Fruit fly (Drosophila melanogaster): ENCODE results near the gene CG8312.

Gene CG8312

dm6 chr3R:9618331-9618730, 27.2 kb downstream of the CG8312 start:
- TF ChIP-seq CG8301 (tag; optimal IDR thresholded peaks at IDR 0.05): peak; percentile 82
- TF ChIP-seq CG8159 (tag; optimal IDR thresholded peaks at IDR 0.05): peak; percentile 56
- peak; percentile 77 for TF ChIP-seq CG14655 (GFP tag; optimal IDR thresholded peaks at IDR 0.05)
- TF ChIP-seq CG9948 (tag; optimal IDR thresholded peaks at IDR 0.05): peak; percentile 51
- TF ChIP-seq CG34367 (tag; optimal IDR thresholded peaks at IDR 0.05): no peak
- peak; percentile 54 for TF ChIP-seq Pif1A (GFP tag; optimal IDR thresholded peaks at IDR 0.05)
- TF ChIP-seq CG13204 (GFP tag; optimal IDR thresholded peaks at IDR 0.05): no peak
- TF ChIP-seq CG12605 (GFP tag; IDR thresholded peaks at IDR 0.05): peak; percentile 86
- peak; percentile 81 for TF ChIP-seq rn (GFP tag; IDR thresholded peaks at IDR 0.05)
- no peak for TF ChIP-seq EcR (GFP tag; optimal IDR thresholded peaks at IDR 0.05)
- peak; percentile 10 for TF ChIP-seq Pif1B (GFP tag; optimal IDR thresholded peaks at IDR 0.05)
- TF ChIP-seq Snoo (tag; optimal IDR thresholded peaks at IDR 0.05): peak; percentile 13
- TF ChIP-seq fd96Ca (GFP tag; IDR thresholded peaks at IDR 0.05): peak; percentile 94
- no peak for TF ChIP-seq D1 (tag; optimal IDR thresholded peaks at IDR 0.05)
- peak; percentile 72; the same call in 1 of the 2 replicates for TF ChIP-seq CG10348 (GFP tag; IDR thresholded peaks at IDR 0.05)
- TF ChIP-seq CG15710 (tag; optimal IDR thresholded peaks at IDR 0.05): peak; percentile 35
- TF ChIP-seq CG17806 (tag; optimal IDR thresholded peaks at IDR 0.05): peak; percentile 51
- peak; percentile 93 for TF ChIP-seq CG32121 (GFP tag; IDR thresholded peaks at IDR 0.05)
- peak; percentile 95 for TF ChIP-seq CG4496 (GFP tag; IDR thresholded peaks at IDR 0.05)
- no peak for TF ChIP-seq gl (tag; optimal IDR thresholded peaks at IDR 0.05)
- peak; percentile 92 for TF ChIP-seq Ets98B (GFP tag; IDR thresholded peaks at IDR 0.05)

dm6 chr3R:9620278-9620677, 29.2 kb downstream of the CG8312 start:
- TF ChIP-seq CG8301 (tag; optimal IDR thresholded peaks at IDR 0.05) (no peak), CG10348 (GFP tag; IDR thresholded peaks at IDR 0.05) (no peak), CG32121 (GFP tag; IDR thresholded peaks at IDR 0.05) (no peak), CG9948 (tag; optimal IDR thresholded peaks at IDR 0.05) (no peak), CG17806 (tag; optimal IDR thresholded peaks at IDR 0.05) (no peak), CG13204 (GFP tag; optimal IDR thresholded peaks at IDR 0.05) (no peak), CG12605 (GFP tag; IDR thresholded peaks at IDR 0.05) (no peak), CG34367 (tag; optimal IDR thresholded peaks at IDR 0.05) (no peak), Snoo (tag; optimal IDR thresholded peaks at IDR 0.05) (no peak), fd96Ca (GFP tag; IDR thresholded peaks at IDR 0.05) (no peak), D1 (tag; optimal IDR thresholded peaks at IDR 0.05) (no peak), gl (tag; optimal IDR thresholded peaks at IDR 0.05) (no peak)

- TF ChIP-seq CG4496 (GFP tag; IDR thresholded peaks at IDR 0.05): no peak
- TF ChIP-seq CG32121 (GFP tag; IDR thresholded peaks at IDR 0.05): peak; percentile 24; the same call in 1 of the 2 replicates
- TF ChIP-seq Pif1B (GFP tag; optimal IDR thresholded peaks at IDR 0.05): no peak
- TF ChIP-seq CG12605 (GFP tag; IDR thresholded peaks at IDR 0.05): 0 out of 2 replicates have a peak, but pooled peaks have one; percentile 8
- peak; percentile 16 for TF ChIP-seq EcR (GFP tag; optimal IDR thresholded peaks at IDR 0.05)
- TF ChIP-seq CG8159 (tag; optimal IDR thresholded peaks at IDR 0.05): no peak
Measured at dm6 chr3R:9625443-9625842, 34.3 kb downstream of the CG8312 start.

- no peak for TF ChIP-seq CG34367 (tag; optimal IDR thresholded peaks at IDR 0.05)
- peak; percentile 3 for TF ChIP-seq EcR (GFP tag; optimal IDR thresholded peaks at IDR 0.05)
- TF ChIP-seq rn (GFP tag; IDR thresholded peaks at IDR 0.05): no peak
Measured at dm6 chr3R:9626266-9626665, 35.2 kb downstream of the CG8312 start.

- TF ChIP-seq rn (GFP tag; IDR thresholded peaks at IDR 0.05) (no peak), CG17806 (tag; optimal IDR thresholded peaks at IDR 0.05) (peak; percentile 37), CG8159 (tag; optimal IDR thresholded peaks at IDR 0.05) (peak; percentile 33), Pif1B (GFP tag; optimal IDR thresholded peaks at IDR 0.05) (peak; percentile 33), CG32121 (GFP tag; IDR thresholded peaks at IDR 0.05) (no peak), CG8301 (tag; optimal IDR thresholded peaks at IDR 0.05) (peak; percentile 3), fd96Ca (GFP tag; IDR thresholded peaks at IDR 0.05) (no peak), Ets98B (GFP tag; IDR thresholded peaks at IDR 0.05) (no peak), CG9948 (tag; optimal IDR thresholded peaks at IDR 0.05) (peak; percentile 32), CG15710 (tag; optimal IDR thresholded peaks at IDR 0.05) (peak; percentile 24), CG34367 (tag; optimal IDR thresholded peaks at IDR 0.05) (no peak), Snoo (tag; optimal IDR thresholded peaks at IDR 0.05) (peak; percentile 9), CG12605 (GFP tag; IDR thresholded peaks at IDR 0.05) (no peak), gl (tag; optimal IDR thresholded peaks at IDR 0.05) (no peak), CG4496 (GFP tag; IDR thresholded peaks at IDR 0.05) (no peak), CG13204 (GFP tag; optimal IDR thresholded peaks at IDR 0.05) (no peak), CG14655 (GFP tag; optimal IDR thresholded peaks at IDR 0.05) (no peak), Pif1A (GFP tag; optimal IDR thresholded peaks at IDR 0.05) (no peak), CG10348 (GFP tag; IDR thresholded peaks at IDR 0.05) (no peak), EcR (GFP tag; optimal IDR thresholded peaks at IDR 0.05) (no peak), D1 (tag; optimal IDR thresholded peaks at IDR 0.05) (no peak)
Measured at dm6 chr3R:9626880-9627401, 35.8 kb downstream of the CG8312 start, which contains the start of the genes CG9427 and CG8319. CG9427 (minus strand) TSS chr3R:9626930. CG8319 (plus strand) TSS chr3R:9627321.

dm6 chr3R:9628036-9628435, 36.9 kb downstream of the CG8312 start:
- TF ChIP-seq fd96Ca (GFP tag; IDR thresholded peaks at IDR 0.05) (no peak), Ets98B (GFP tag; IDR thresholded peaks at IDR 0.05) (no peak), rn (GFP tag; IDR thresholded peaks at IDR 0.05) (no peak), CG4496 (GFP tag; IDR thresholded peaks at IDR 0.05) (no peak), gl (tag; optimal IDR thresholded peaks at IDR 0.05) (no peak), CG34367 (tag; optimal IDR thresholded peaks at IDR 0.05) (no peak)

All from whole organism, pupa.